Worm (Caenorhabditis elegans) whole organism, L4 larva: ENCODE data around the gene spp-8.

Experiments used
- Y48G9A.11 ChIP-seq: fragments of 200-800 bp; sonication (Bioruptor generic); IDR thresholded peaks from 2 replicates; pipeline ENCODE4 v1.3.6; 2022; ENCODE audit warnings: missing genetic modification reagents, missing genetic modification characterization, missing compliant biosample characterization
- ZK546.5 ChIP-seq, 2 experiments: sonication (generic microtip); optimal IDR thresholded peaks; 2 replicates each; lab custom pipeline; 2017; ENCODE audit warnings: missing biosample characterization in 2 of 2, missing genetic modification characterization in 2 of 2
- aha-1 ChIP-seq: fragments of 150-350 bp; peaks from one replicate; lab custom pipeline; 2014; ENCODE audit warnings: missing biosample characterization, missing genetic modification characterization
- ceh-28 ChIP-seq: fragments of 150-350 bp; optimal IDR thresholded peaks from 2 replicates; lab custom pipeline; 2014; ENCODE audit warnings: missing biosample characterization, missing genetic modification reagents, missing genetic modification characterization
- fos-1 ChIP-seq: fragments of 150-350 bp; optimal IDR thresholded peaks from 2 replicates; lab custom pipeline; 2014; ENCODE audit warnings: missing biosample characterization, missing genetic modification characterization
- hlh-11 ChIP-seq: fragments of 200-800 bp; sonication (Bioruptor generic); optimal IDR thresholded peaks from 2 replicates; lab custom pipeline; 2018; ENCODE audit warnings: mild to moderate bottlenecking, missing genetic modification characterization, missing compliant biosample characterization
- hlh-30 ChIP-seq: sonication (generic microtip); optimal IDR thresholded peaks from 2 replicates; lab custom pipeline; 2017; ENCODE audit warnings: antibody characterized with exemption, mild to moderate bottlenecking, missing genetic modification characterization, missing compliant biosample characterization; ENCODE audit not compliant: insufficient read depth
- lin-1 ChIP-seq: fragments of 200-800 bp; sonication (Bioruptor generic); IDR thresholded peaks from 2 replicates; pipeline ENCODE4 v1.3.6; 2022; ENCODE audit warnings: missing genetic modification reagents, missing genetic modification characterization, missing compliant biosample characterization
- lin-39 ChIP-seq: fragments of 150-350 bp; optimal IDR thresholded peaks from 2 replicates; lab custom pipeline; 2014; ENCODE audit warnings: missing biosample characterization, missing genetic modification reagents, missing genetic modification characterization
- lir-3 ChIP-seq: sonication (generic microtip); optimal IDR thresholded peaks from 2 replicates; lab custom pipeline; 2016; ENCODE audit warnings: mild to moderate bottlenecking, missing genetic modification characterization, missing compliant biosample characterization
- mdt-29 ChIP-seq: fragments of 200-800 bp; sonication (Bioruptor generic); IDR thresholded peaks from 2 replicates; pipeline ENCODE4 v1.3.6; 2022; ENCODE audit warnings: missing genetic modification reagents, missing genetic modification characterization, missing compliant biosample characterization
- mep-1 ChIP-seq: fragments of 150-350 bp; sonication (generic microtip); optimal IDR thresholded peaks from 3 replicates; lab custom pipeline; 2014; ENCODE audit warnings: missing biosample characterization, missing genetic modification characterization
- nhr-102 ChIP-seq: sonication (generic microtip); optimal IDR thresholded peaks from 2 replicates; lab custom pipeline; 2016; ENCODE audit warnings: mild to moderate bottlenecking, missing genetic modification characterization, moderate library complexity, missing compliant biosample characterization
- nhr-42 ChIP-seq: fragments of 200-800 bp; sonication (Bioruptor generic); IDR thresholded peaks from 2 replicates; pipeline ENCODE4 v1.3.6; 2022; ENCODE audit warnings: missing genetic modification characterization, missing compliant biosample characterization
- pha-4 ChIP-seq, 2 experiments: fragments of 150-350 bp in 1 of 2; fragments of 200-800 bp in 1 of 2; sonication (Bioruptor generic) in 1 of 2; IDR thresholded peaks in 1 of 2; optimal IDR thresholded peaks in 1 of 2; 2 replicates each; pipeline versions ENCODE4 v1.3.6 to Lab custom; 2014 to 2022; ENCODE audit warnings: missing genetic modification characterization in 2 of 2, missing genetic modification reagents in 2 of 2, missing biosample characterization in 1 of 2, missing compliant biosample characterization in 1 of 2
- pqm-1 ChIP-seq: sonication (generic microtip); optimal IDR thresholded peaks from 2 replicates; lab custom pipeline; 2017; ENCODE audit warnings: missing biosample characterization, missing genetic modification characterization
- zfp-2 ChIP-seq: sonication (generic microtip); optimal IDR thresholded peaks from 2 replicates; lab custom pipeline; 2016; ENCODE audit warnings: mild to moderate bottlenecking, missing genetic modification characterization, missing compliant biosample characterization
- ztf-7 ChIP-seq: fragments of 150-350 bp; optimal IDR thresholded peaks from 2 replicates; lab custom pipeline; 2014; ENCODE audit warnings: missing biosample characterization, missing genetic modification characterization

The spp-8 gene

ce11 chrIV:8532796-8533195 lies 51.3 kb downstream of the spp-8 start (continued):
- TF ChIP-seq Y48G9A.11 (GFP tag; lab: Robert Waterston, UW) (no peak), pha-4 (GFP tag; IDR thresholded peaks at IDR 0.05; lab: Robert Waterston, UW) (peak; percentile 51; the same call in 1 of the 2 replicates), pha-4 (tag; optimal IDR thresholded peaks at IDR 0.05; lab: Kevin White, UChicago) (no peak), hlh-30 (tag; lab: Kevin White, UChicago) (peak; percentile 26), pqm-1 (peak; percentile 22), ZK546.5 (tag; optimal IDR thresholded peaks at IDR 0.05; lab: Kevin White, UChicago) (no peak), mdt-29 (GFP tag; lab: Robert Waterston, UW) (no peak), ztf-7 (tag; lab: Kevin White, UChicago) (no peak), lir-3 (tag; lab: Kevin White, UChicago) (no peak), hlh-11 (tag; lab: Kevin White, UChicago) (peak; percentile 59), nhr-102 (tag; lab: Kevin White, UChicago) (peak; percentile 8), ceh-28 (tag; lab: Kevin White, UChicago) (no peak), zfp-2 (tag; lab: Kevin White, UChicago) (no peak), mep-1 (tag; lab: Kevin White, UChicago) (no peak), nhr-42 (GFP tag; lab: Robert Waterston, UW) (no peak), lin-39 (tag; lab: Kevin White, UChicago) (no peak), fos-1 (tag; lab: Kevin White, UChicago) (no peak), aha-1 (tag; lab: Kevin White, UChicago) (peak; percentile 8), lin-1 (GFP tag; lab: Robert Waterston, UW) (0 out of 2 replicates have a peak, but pooled peaks have one; percentile 14)
